Worm (Caenorhabditis elegans): ENCODE data around the gene nlp-66.

The nlp-66 gene

ce11 chrX:11085162-11085561, 31.5 kb downstream of the nlp-66 start, which contains the start of gene W04G3.7:
Gene W04G3.7, minus strand, starts transcription at chrX:11085262.
- TF ChIP-seq ets-4 (tag; optimal IDR thresholded peaks at IDR 0.05): no peak
- TF ChIP-seq pha-4 (tag; optimal IDR thresholded peaks at IDR 0.05): no peak
- TF ChIP-seq ztf-16 (tag; optimal IDR thresholded peaks at IDR 0.05): no peak
- no peak for TF ChIP-seq syd-9 (tag; optimal IDR thresholded peaks at IDR 0.05)
- no peak for TF ChIP-seq dmd-4 (tag; optimal IDR thresholded peaks at IDR 0.05; ENCODE audit: borderline replicate concordance)
- no peak for TF ChIP-seq K09A11.1 (tag; optimal IDR thresholded peaks at IDR 0.05; ENCODE audit: insufficient read depth)
- TF ChIP-seq ama-1 (optimal IDR thresholded peaks at IDR 0.05): no peak
- TF ChIP-seq odd-2 (tag; optimal IDR thresholded peaks at IDR 0.05): no peak

ce11 chrX:11080170-11080728, 36.4 kb downstream of the nlp-66 start, which contains the start of gene sulp-7:
Gene sulp-7, plus strand, starts transcription at chrX:11080678.
- TF ChIP-seq dmd-4 (tag; optimal IDR thresholded peaks at IDR 0.05; ENCODE audit: borderline replicate concordance): no peak
- no peak for TF ChIP-seq ceh-6 (GFP tag; optimal IDR thresholded peaks at IDR 0.05)
- no peak for TF ChIP-seq pha-2 (tag; optimal IDR thresholded peaks at IDR 0.05)
- no peak for TF ChIP-seq ceh-45 (GFP tag; IDR thresholded peaks at IDR 0.05)
- no peak for TF ChIP-seq ahr-1 (tag; optimal IDR thresholded peaks at IDR 0.05)

- TF ChIP-seq K02D7.2 (tag; optimal IDR thresholded peaks at IDR 0.05): no peak
- TF ChIP-seq ceh-34 (tag; optimal IDR thresholded peaks at IDR 0.05): no peak
- no peak for TF ChIP-seq che-1 (tag; optimal IDR thresholded peaks at IDR 0.05)
- TF ChIP-seq unc-86 (tag; optimal IDR thresholded peaks at IDR 0.05): no peak
- no peak for TF ChIP-seq ceh-19 (GFP tag; optimal IDR thresholded peaks at IDR 0.05)
- TF ChIP-seq pros-1 (tag; optimal IDR thresholded peaks at IDR 0.05): no peak
- TF ChIP-seq zip-5 (tag; optimal IDR thresholded peaks at IDR 0.05): no peak
- TF ChIP-seq pag-3 (tag; optimal IDR thresholded peaks at IDR 0.05; ENCODE audit: borderline replicate concordance): no peak
- TF ChIP-seq ceh-48 (tag; optimal IDR thresholded peaks at IDR 0.05): no peak
- TF ChIP-seq F13H6.1 (tag; optimal IDR thresholded peaks at IDR 0.05): no peak
- no peak for TF ChIP-seq lin-11 (tag; optimal IDR thresholded peaks at IDR 0.05)
- TF ChIP-seq pax-1 (tag; optimal IDR thresholded peaks at IDR 0.05): no peak
- no peak for TF ChIP-seq fax-1 (tag; optimal IDR thresholded peaks at IDR 0.05)
- no peak for TF ChIP-seq unc-3 (GFP tag; conservative IDR thresholded peaks at IDR 0.05)
- no peak for TF ChIP-seq unc-3 (tag; optimal IDR thresholded peaks at IDR 0.05)
- TF ChIP-seq unc-42 (tag; optimal IDR thresholded peaks at IDR 0.05): no peak
- TF ChIP-seq ceh-2 (tag; optimal IDR thresholded peaks at IDR 0.05): no peak
- TF ChIP-seq fkh-10 (GFP tag; optimal IDR thresholded peaks at IDR 0.05): no peak
- TF ChIP-seq nhr-11 (tag; optimal IDR thresholded peaks at IDR 0.05): no peak
These were observed 37.0 kb downstream of the nlp-66 start, which contains the start of gene W04G3.13 for ce11 chrX:11079667-11080066. Gene W04G3.13, minus strand, starts transcription at chrX:11079767.

- TF ChIP-seq lim-6 (tag; optimal IDR thresholded peaks at IDR 0.05): no peak
- TF ChIP-seq pat-9 (tag; optimal IDR thresholded peaks at IDR 0.05): no peak
- no peak for TF ChIP-seq C38D4.7 (GFP tag; optimal IDR thresholded peaks at IDR 0.05)
- no peak for TF ChIP-seq tbx-2 (tag; optimal IDR thresholded peaks at IDR 0.05)
- no peak for TF ChIP-seq pag-3 (tag; optimal IDR thresholded peaks at IDR 0.05; ENCODE audit: borderline replicate concordance)
- no peak for TF ChIP-seq nhr-232 (tag; optimal IDR thresholded peaks at IDR 0.05)
- no peak for TF ChIP-seq mec-3 (tag; optimal IDR thresholded peaks at IDR 0.05; ENCODE audit: borderline replicate concordance)
These were observed 38.5 kb downstream of the nlp-66 start, which contains the start of gene W04G3.10 for ce11 chrX:11078150-11078549. Gene W04G3.10, minus strand, starts transcription at chrX:11078250.
